Worm (Caenorhabditis elegans): ENCODE data around the gene dmd-7.
A peak's percentile ranks its signal among the peaks of the same experiment; 100 is the strongest.

Gene dmd-7

DNA sequence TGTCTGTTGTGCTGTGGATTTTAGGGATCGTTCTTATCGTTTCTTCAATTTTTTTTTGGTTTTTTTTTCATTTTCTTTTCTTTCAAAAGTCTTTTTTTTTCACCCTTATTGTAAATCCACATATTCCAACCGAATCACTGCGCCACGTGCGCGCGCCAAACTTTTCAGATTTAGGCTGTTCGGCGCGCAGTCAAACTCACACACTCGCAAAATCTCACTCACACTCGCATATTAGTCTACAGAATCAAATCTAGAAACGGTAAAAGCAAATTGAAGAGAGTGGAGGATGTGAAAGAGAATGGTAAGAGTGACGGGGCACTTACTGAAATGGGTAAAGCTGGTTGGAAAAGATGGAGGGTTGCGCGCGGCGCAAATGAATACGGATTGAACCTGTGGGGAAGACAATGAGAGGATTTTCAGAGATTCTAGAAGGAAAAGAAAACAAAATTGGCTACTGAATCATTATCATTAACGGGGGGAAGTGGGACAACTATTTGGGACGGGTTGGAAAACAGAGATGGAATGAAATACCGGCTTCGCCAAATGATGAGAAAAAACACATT, 24.5 kb upstream of the dmd-7 start (continued):
- TF ChIP-seq php-3 (GFP tag; IDR thresholded peaks at IDR 0.05) (no peak), mdl-1 (tag; optimal IDR thresholded peaks at IDR 0.05) (peak in 1 of 2 experiments; percentile 12), nhr-42 (GFP tag; IDR thresholded peaks at IDR 0.05) (no peak), Y105C5A.15 (GFP tag; IDR thresholded peaks at IDR 0.05) (no peak), zip-2 (tag; optimal IDR thresholded peaks at IDR 0.05) (no peak), cey-2 (tag; optimal IDR thresholded peaks at IDR 0.05; ENCODE audit: borderline replicate concordance, insufficient read depth) (no peak), daf-8 (GFP tag; IDR thresholded peaks at IDR 0.05) (no peak), rbr-2 (tag; optimal IDR thresholded peaks at IDR 0.05) (no peak), lin-39 (tag; optimal IDR thresholded peaks at IDR 0.05) (no peak), T20F7.1 (GFP tag; optimal IDR thresholded peaks at IDR 0.05) (no peak), set-16 (GFP tag; IDR thresholded peaks at IDR 0.05) (peak; percentile 10; the same call in 1 of the 2 replicates), dmd-9 (GFP tag; IDR thresholded peaks at IDR 0.05) (no peak), lim-7 (GFP tag; IDR thresholded peaks at IDR 0.05) (no peak), nhr-28 (tag; optimal IDR thresholded peaks at IDR 0.05) (no peak), daf-19 (GFP tag; conservative IDR thresholded peaks at IDR 0.05) (no peak), ctbp-1 (GFP tag; IDR thresholded peaks at IDR 0.05) (no peak), T26A8.4 (GFP tag; IDR thresholded peaks at IDR 0.05) (no peak), madf-5 (GFP tag; IDR thresholded peaks at IDR 0.05) (0 out of 4 replicates have a peak, but pooled peaks of 1 of the 2 experiments have one; percentile 8), hmg-1.1 (GFP tag; IDR thresholded peaks at IDR 0.05) (0 out of 2 replicates have a peak, but pooled peaks have one; percentile 9), snpc-1.2 (GFP tag; IDR thresholded peaks at IDR 0.05) (0 out of 2 replicates have a peak, but pooled peaks have one; percentile 11), unc-62 (GFP tag; optimal IDR thresholded peaks at IDR 0.05 in 1 of 2) (peak in 1 of 2 experiments; percentile 97), unc-62 (tag; optimal IDR thresholded peaks at IDR 0.05) (no peak), madf-9 (GFP tag; conservative IDR thresholded peaks at IDR 0.05) (no peak), dmd-8 (GFP tag; IDR thresholded peaks at IDR 0.05) (0 out of 2 replicates have a peak, but pooled peaks have one; percentile 8), fkh-10 (GFP tag; optimal IDR thresholded peaks at IDR 0.05) (no peak), attf-4 (tag; optimal IDR thresholded peaks at IDR 0.05) (no peak), daf-16 (GFP tag; optimal IDR thresholded peaks at IDR 0.05) (no peak), daf-16 (tag; optimal IDR thresholded peaks at IDR 0.05) (no peak), duxl-1 (tag; optimal IDR thresholded peaks at IDR 0.05; ENCODE audit: poor library complexity) (no peak), sdz-12 (GFP tag; optimal IDR thresholded peaks at IDR 0.05) (peak; percentile 37), lin-13 (GFP tag; optimal IDR thresholded peaks at IDR 0.05) (no peak), nhr-111 (GFP tag; optimal IDR thresholded peaks at IDR 0.05) (peak; percentile 10), ztf-11 (tag; optimal IDR thresholded peaks at IDR 0.05) (no peak), nhr-237 (tag; optimal IDR thresholded peaks at IDR 0.05) (no peak), lin-29 (GFP tag; IDR thresholded peaks at IDR 0.05) (no peak), zfp-2 (tag; optimal IDR thresholded peaks at IDR 0.05) (no peak), lsy-2 (tag; optimal IDR thresholded peaks at IDR 0.05) (no peak), F49E8.2 (tag; optimal IDR thresholded peaks at IDR 0.05; ENCODE audit: borderline replicate concordance) (no peak), zfp-3 (GFP tag; conservative IDR thresholded peaks at IDR 0.05) (no peak), ceh-62 (tag; optimal IDR thresholded peaks at IDR 0.05) (no peak), egl-43 (GFP tag; IDR thresholded peaks at IDR 0.05) (no peak; the same call in 1 of the 2 replicates), dpl-1 (GFP tag; optimal IDR thresholded peaks at IDR 0.05) (no peak), ceh-20 (GFP tag; IDR thresholded peaks at IDR 0.05) (no peak), pha-4 (GFP tag; IDR thresholded peaks at IDR 0.05) (no peak), pha-4 (tag; optimal IDR thresholded peaks at IDR 0.05) (no peak), Y75B8A.6 (GFP tag; IDR thresholded peaks at IDR 0.05) (0 out of 2 replicates have a peak, but pooled peaks have one; percentile 3), ama-1 (optimal IDR thresholded peaks at IDR 0.05) (peak; percentile 29), lir-3 (tag; optimal IDR thresholded peaks at IDR 0.05) (no peak), tra-1 (GFP tag; IDR thresholded peaks at IDR 0.05) (no peak), ceh-44 (GFP tag; IDR thresholded peaks at IDR 0.05) (no peak), fos-1 (tag; optimal IDR thresholded peaks at IDR 0.05) (no peak), unc-130 (GFP tag; optimal IDR thresholded peaks at IDR 0.05) (no peak)
